Worm (Caenorhabditis elegans) whole organism, young adult: Measurements from ENCODE around the gene cnc-1.

Source experiments
- B0019.2 ChIP-seq: fragments of 200-800 bp; sonication (Bioruptor generic); conservative IDR thresholded peaks from 2 replicates; pipeline ENCODE4 v1.3.6; 2022; ENCODE audit warnings: missing genetic modification reagents, missing genetic modification characterization, missing compliant biosample characterization
- B0261.1 ChIP-seq: sonication (generic microtip); optimal IDR thresholded peaks from 2 replicates; lab custom pipeline; 2016; ENCODE audit warnings: mild to moderate bottlenecking, missing genetic modification characterization, moderate library complexity, missing compliant biosample characterization
- B0336.3 ChIP-seq: fragments of 200-800 bp; sonication (Bioruptor generic); IDR thresholded peaks from 2 replicates; pipeline ENCODE4 v1.3.6; 2022; ENCODE audit warnings: missing genetic modification characterization, missing compliant biosample characterization
- F23B12.7 ChIP-seq: sonication (generic microtip); optimal IDR thresholded peaks from 2 replicates; lab custom pipeline; 2017; ENCODE audit warnings: missing genetic modification characterization, mild to moderate bottlenecking, missing compliant biosample characterization, antibody characterized with exemption, moderate library complexity; ENCODE audit not compliant: insufficient read depth
- F49E8.2 ChIP-seq: sonication (generic microtip); optimal IDR thresholded peaks from 3 replicates; lab custom pipeline; 2017; ENCODE audit warnings: missing genetic modification characterization, mild to moderate bottlenecking, missing compliant biosample characterization, antibody characterized with exemption, moderate library complexity; ENCODE audit not compliant: insufficient read depth
- F55B11.4 ChIP-seq: sonication (generic microtip); optimal IDR thresholded peaks from 2 replicates; lab custom pipeline; 2016; ENCODE audit warnings: missing compliant biosample characterization, missing genetic modification characterization, borderline replicate concordance; ENCODE audit not compliant: insufficient read depth
- F57A8.1 ChIP-seq: fragments of 200-800 bp; sonication (Bioruptor generic); optimal IDR thresholded peaks from 2 replicates; lab custom pipeline; 2018; ENCODE audit warnings: mild to moderate bottlenecking, missing genetic modification characterization, moderate library complexity, missing compliant biosample characterization
- K11D2.4 ChIP-seq: fragments of 200-800 bp; sonication (Bioruptor generic); IDR thresholded peaks from 2 replicates; pipeline ENCODE4 v1.3.6; 2022; ENCODE audit warnings: missing genetic modification reagents, missing genetic modification characterization, missing compliant biosample characterization
- T07F8.4 ChIP-seq: sonication (generic microtip); optimal IDR thresholded peaks from 2 replicates; lab custom pipeline; 2016; ENCODE audit warnings: mild to moderate bottlenecking, missing genetic modification characterization, moderate library complexity, missing compliant biosample characterization
- Y67H2A.10 ChIP-seq: fragments of 200-800 bp; sonication (Bioruptor generic); conservative IDR thresholded peaks from 2 replicates; pipeline ENCODE4 v1.3.6; 2022; ENCODE audit warnings: missing genetic modification reagents, missing genetic modification characterization, missing compliant biosample characterization
- akir-1 ChIP-seq: fragments of 200-800 bp; sonication (Bioruptor generic); optimal IDR thresholded peaks from 2 replicates; lab custom pipeline; 2018; ENCODE audit warnings: mild to moderate bottlenecking, missing genetic modification characterization, moderate library complexity, missing compliant biosample characterization
- attf-6 ChIP-seq: fragments of 200-800 bp; sonication (Bioruptor generic); IDR thresholded peaks from 2 replicates; pipeline ENCODE4 v1.3.6; 2022; ENCODE audit warnings: missing genetic modification reagents, missing genetic modification characterization, missing compliant biosample characterization
- bed-1 ChIP-seq: fragments of 200-800 bp; sonication (Bioruptor generic); IDR thresholded peaks from 2 replicates; pipeline ENCODE4 v1.3.6; 2022; ENCODE audit warnings: missing genetic modification reagents, missing genetic modification characterization, missing compliant biosample characterization
- cebp-2 ChIP-seq: fragments of 200-800 bp; sonication (Bioruptor generic); IDR thresholded peaks from 2 replicates; pipeline ENCODE4 v1.3.6; 2022; ENCODE audit warnings: missing genetic modification characterization, missing compliant biosample characterization
- ceh-100 ChIP-seq: fragments of 200-800 bp; sonication (Bioruptor generic); IDR thresholded peaks from 2 replicates; pipeline ENCODE4 v1.3.6; 2022; ENCODE audit warnings: missing genetic modification reagents, missing genetic modification characterization, missing compliant biosample characterization
- ceh-40 ChIP-seq: fragments of 200-800 bp; sonication (Bioruptor generic); IDR thresholded peaks from 2 replicates; pipeline ENCODE4 v1.3.6; 2022; ENCODE audit warnings: missing genetic modification characterization, missing compliant biosample characterization
- die-1 ChIP-seq: sonication (generic microtip); optimal IDR thresholded peaks from 2 replicates; lab custom pipeline; 2016; ENCODE audit warnings: missing genotype, mild to moderate bottlenecking, missing genetic modification characterization, missing compliant biosample characterization
- dox-1 ChIP-seq: fragments of 200-800 bp; sonication (Bioruptor generic); IDR thresholded peaks from 2 replicates; pipeline ENCODE4 v1.3.6; 2022; ENCODE audit warnings: missing genetic modification reagents, missing genetic modification characterization, missing compliant biosample characterization
- egrh-3 ChIP-seq: fragments of 200-800 bp; sonication (Bioruptor generic); IDR thresholded peaks from 2 replicates; pipeline ENCODE4 v1.3.6; 2022; ENCODE audit warnings: missing genetic modification reagents, missing genetic modification characterization, missing compliant biosample characterization
- fkh-3 ChIP-seq: sonication (generic microtip); optimal IDR thresholded peaks from 2 replicates; lab custom pipeline; 2016; ENCODE audit warnings: mild to moderate bottlenecking, missing genetic modification characterization, missing compliant biosample characterization
- him-1 ChIP-seq: sonication (generic microtip); optimal IDR thresholded peaks from 2 replicates; lab custom pipeline; 2016; ENCODE audit warnings: missing genotype, missing genetic modification reagents, missing genetic modification characterization, missing compliant biosample characterization
- hmg-1.2 ChIP-seq: fragments of 200-800 bp; sonication (Bioruptor generic); IDR thresholded peaks from 2 replicates; pipeline ENCODE4 v1.3.6; 2022; ENCODE audit warnings: missing genetic modification reagents, missing genetic modification characterization, missing compliant biosample characterization
- hsf-1 ChIP-seq: fragments of 200-800 bp; sonication (Bioruptor generic); IDR thresholded peaks from 2 replicates; pipeline ENCODE4 v1.3.6; 2022; ENCODE audit warnings: missing genetic modification reagents, missing genetic modification characterization, missing compliant biosample characterization
- madf-8 ChIP-seq: fragments of 200-800 bp; sonication (Bioruptor generic); conservative IDR thresholded peaks from 2 replicates; pipeline ENCODE4 v1.3.6; 2022; ENCODE audit warnings: missing genetic modification reagents, missing genetic modification characterization, missing compliant biosample characterization
- mxl-1 ChIP-seq: sonication (generic microtip); optimal IDR thresholded peaks from 2 replicates; lab custom pipeline; 2016; ENCODE audit warnings: missing genetic modification characterization, missing compliant biosample characterization
- nfya-1 ChIP-seq: sonication (generic microtip); optimal IDR thresholded peaks from 2 replicates; lab custom pipeline; 2017; ENCODE audit warnings: antibody characterized with exemption, missing compliant biosample characterization, missing genetic modification characterization, borderline replicate concordance; ENCODE audit not compliant: insufficient read depth
- nhr-120 ChIP-seq: fragments of 200-800 bp; sonication (Bioruptor generic); IDR thresholded peaks from 2 replicates; pipeline ENCODE4 v1.3.6; 2022; ENCODE audit warnings: missing genetic modification characterization, missing compliant biosample characterization
- pha-4 ChIP-seq: fragments of 150-350 bp; sonication (generic microtip); optimal IDR thresholded peaks from 2 replicates; lab custom pipeline; 2014; ENCODE audit warnings: missing biosample characterization, missing genetic modification reagents, missing genetic modification characterization
- repo-1 ChIP-seq: sonication (generic microtip); optimal IDR thresholded peaks from 2 replicates; lab custom pipeline; 2017; ENCODE audit warnings: mild to moderate bottlenecking, missing genetic modification characterization, missing compliant biosample characterization
- rpc-1 ChIP-seq, 2 experiments: fragments of 150-350 bp in 1 of 2; sonication (generic microtip) in 1 of 2; optimal IDR thresholded peaks; 2 replicates each; lab custom pipeline; 2014 to 2018; ENCODE audit warnings: missing biosample characterization in 1 of 2, missing genetic modification characterization in 1 of 2, missing genetic modification reagents in 1 of 2, missing genotype in 1 of 2
- snpc-1.1 ChIP-seq: sonication (generic microtip); optimal IDR thresholded peaks from 2 replicates; lab custom pipeline; 2017; ENCODE audit warnings: missing genetic modification characterization, mild to moderate bottlenecking, missing compliant biosample characterization, antibody characterized with exemption, moderate library complexity, missing genotype, missing genetic modification reagents; ENCODE audit not compliant: insufficient read depth
- tbx-9 ChIP-seq: sonication (generic microtip); optimal IDR thresholded peaks from 2 replicates; lab custom pipeline; 2016; ENCODE audit warnings: borderline replicate concordance, missing genetic modification characterization, inconsistent platforms, missing compliant biosample characterization
- unc-130 ChIP-seq: sonication (generic microtip); optimal IDR thresholded peaks from 2 replicates; lab custom pipeline; 2016; ENCODE audit warnings: missing genetic modification reagents, missing genetic modification characterization, missing compliant biosample characterization
- zfh-2 ChIP-seq: fragments of 200-800 bp; sonication (Bioruptor generic); conservative IDR thresholded peaks from 2 replicates; pipeline ENCODE4 v1.3.6; 2022; ENCODE audit warnings: missing genetic modification reagents, missing genetic modification characterization, missing compliant biosample characterization
- ztf-22 ChIP-seq: fragments of 200-800 bp; sonication (Bioruptor generic); optimal IDR thresholded peaks from 2 replicates; lab custom pipeline; 2018; ENCODE audit warnings: mild to moderate bottlenecking, missing genetic modification characterization, moderate library complexity, missing compliant biosample characterization
- ztf-28 ChIP-seq: fragments of 200-800 bp; sonication (Bioruptor generic); IDR thresholded peaks from 2 replicates; pipeline ENCODE4 v1.3.6; 2022; ENCODE audit warnings: missing genetic modification reagents, missing genetic modification characterization, missing compliant biosample characterization

Gene cnc-1

DNA sequence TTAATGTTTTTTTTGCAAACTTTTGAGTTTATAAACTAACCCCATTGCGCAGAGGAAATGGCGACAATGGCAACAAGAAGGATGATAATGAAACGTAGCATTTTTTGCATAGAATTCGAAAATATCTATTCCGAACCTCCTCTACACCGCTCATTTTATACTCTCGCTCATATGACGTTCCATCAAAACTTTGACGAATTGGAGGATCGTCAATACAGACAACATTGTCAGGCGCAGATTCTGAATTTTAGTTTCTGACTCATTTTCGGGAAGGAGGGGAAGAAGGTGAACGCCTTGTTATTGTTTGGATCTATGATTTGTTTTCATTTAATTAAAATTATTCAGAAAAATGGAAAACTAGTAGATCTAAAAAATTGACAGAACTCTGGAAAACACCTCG is at the start of gene cnc-1:
Gene cnc-1, minus strand, starts transcription at position 101 of the 400 bp plus-strand sequence.
- TF ChIP-seq hmg-1.2 (GFP tag; lab: Robert Waterston, UW) (no peak), B0336.3 (GFP tag; lab: Robert Waterston, UW) (no peak), attf-6 (no peak), unc-130 (GFP tag; lab: Kevin White, UChicago) (no peak), pha-4 (tag; lab: Kevin White, UChicago) (no peak), nfya-1 (tag; lab: Kevin White, UChicago) (no peak), zfh-2 (GFP tag; lab: Robert Waterston, UW) (no peak), akir-1 (GFP tag; lab: Kevin White, UChicago) (no peak), mxl-1 (tag; lab: Kevin White, UChicago) (no peak), F49E8.2 (tag; lab: Kevin White, UChicago) (no peak), snpc-1.1 (tag; lab: Kevin White, UChicago) (no peak), rpc-1 (optimal IDR thresholded peaks at IDR 0.05; lab: Kevin White, UChicago) (no peak), rpc-1 (tag; optimal IDR thresholded peaks at IDR 0.05; lab: Kevin White, UChicago) (no peak), ztf-22 (no peak), ceh-100 (GFP tag; lab: Robert Waterston, UW) (no peak), B0019.2 (GFP tag; lab: Robert Waterston, UW) (no peak), bed-1 (GFP tag; lab: Robert Waterston, UW) (no peak), K11D2.4 (GFP tag; lab: Robert Waterston, UW) (no peak), madf-8 (no peak), dox-1 (no peak), die-1 (tag; lab: Kevin White, UChicago) (no peak)

DNA sequence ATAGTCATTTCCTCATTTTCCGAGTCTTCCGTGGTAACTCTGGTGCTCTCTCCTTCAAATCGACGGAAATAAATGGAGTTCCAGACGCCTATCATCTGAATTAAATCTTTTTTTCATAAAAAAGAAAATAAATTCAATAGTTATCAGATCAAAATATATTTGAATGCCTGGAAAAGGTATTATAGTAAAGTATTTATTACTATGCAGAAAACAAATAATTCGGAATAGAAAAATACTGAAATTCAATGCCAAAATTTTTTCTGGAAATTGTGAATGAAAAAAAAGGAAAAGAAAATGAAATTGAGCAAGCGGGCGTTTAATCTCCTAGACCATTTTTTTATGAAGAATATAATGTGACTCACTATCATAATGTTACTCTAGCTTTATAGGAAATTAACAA is 47.4 kb upstream of the cnc-1 start, which contains the start of gene C38C3.6:
Gene C38C3.6, minus strand, starts transcription at position 101 of the 400 bp plus-strand sequence.
- no peak for TF ChIP-seq tbx-9 (tag; lab: Kevin White, UChicago)
- TF ChIP-seq ceh-40, result no peak
- no peak for TF ChIP-seq repo-1 (tag; lab: Kevin White, UChicago)
- TF ChIP-seq nhr-120, result no peak
- no peak for TF ChIP-seq dox-1
- no peak for TF ChIP-seq F23B12.7 (tag; lab: Kevin White, UChicago)
- TF ChIP-seq cebp-2 (GFP tag; lab: Robert Waterston, UW), result no peak

DNA sequence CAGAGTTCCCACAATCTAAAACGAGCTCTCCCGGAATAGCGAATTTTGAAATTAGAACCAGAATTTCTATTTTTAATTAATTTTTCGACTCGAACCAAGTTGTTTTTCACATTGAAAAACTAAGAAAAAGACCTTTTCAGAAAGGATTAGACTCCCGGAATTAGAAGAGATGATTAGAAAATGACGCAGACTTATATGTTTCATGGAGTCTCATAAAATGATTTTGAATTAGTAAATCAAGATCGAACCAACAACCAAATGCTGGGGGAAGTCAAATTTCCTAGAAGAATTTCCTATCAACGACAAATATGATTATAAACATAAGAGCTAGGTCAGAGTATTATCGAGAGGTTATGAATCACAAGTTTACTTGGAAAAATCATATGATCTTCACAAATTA is 44.6 kb upstream of the cnc-1 start:
- TF ChIP-seq dox-1 (no peak), F55B11.4 (tag; lab: Kevin White, UChicago) (no peak), him-1 (tag; lab: Kevin White, UChicago) (no peak), B0261.1 (tag; lab: Kevin White, UChicago) (no peak), T07F8.4 (no peak), hsf-1 (GFP tag; lab: Robert Waterston, UW) (no peak), fkh-3 (no peak), egrh-3 (GFP tag; lab: Robert Waterston, UW) (no peak), ztf-28 (GFP tag; lab: Robert Waterston, UW) (no peak)

DNA sequence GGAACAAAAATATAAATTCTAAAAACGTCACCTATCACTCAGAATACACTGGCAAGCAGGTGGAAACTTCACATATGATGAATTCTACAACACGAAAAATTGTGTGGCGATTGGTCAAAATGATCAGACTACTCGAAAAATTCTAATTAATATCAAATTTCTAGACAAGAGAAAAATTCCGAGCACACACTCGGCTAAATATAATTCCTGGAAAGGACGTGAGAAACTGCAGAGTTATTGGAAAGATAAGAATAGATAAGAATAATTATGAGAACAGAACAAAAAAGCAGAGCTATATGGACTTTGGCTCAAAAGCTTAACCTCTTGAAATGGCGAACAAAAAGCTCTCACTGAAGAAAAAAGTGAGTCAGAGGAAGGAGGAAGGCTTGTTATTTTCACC is 43.2 kb upstream of the cnc-1 start:
- no peak for TF ChIP-seq Y67H2A.10 (GFP tag; lab: Robert Waterston, UW)
- TF ChIP-seq F57A8.1, result no peak
- no peak for TF ChIP-seq nhr-120
